Worm (Caenorhabditis elegans) whole organism, L2 larva: ENCODE measurements around the gene H40L08.3.

Experiments
- blmp-1 ChIP-seq: sonication (generic microtip); optimal IDR thresholded peaks from 2 replicates; lab custom pipeline; 2017; ENCODE audit warnings: missing genetic modification characterization, mild to moderate bottlenecking, missing compliant biosample characterization, antibody characterized with exemption, moderate library complexity; ENCODE audit not compliant: insufficient read depth
- lin-39 ChIP-seq: fragments of 150-350 bp; optimal IDR thresholded peaks from 2 replicates; lab custom pipeline; 2014; ENCODE audit warnings: missing biosample characterization, missing genetic modification reagents, missing genetic modification characterization
- nhr-12 ChIP-seq: fragments of 150-350 bp; optimal IDR thresholded peaks from 2 replicates; lab custom pipeline; 2014; ENCODE audit warnings: missing biosample characterization, missing genetic modification characterization
- nhr-237 ChIP-seq: fragments of 150-350 bp; optimal IDR thresholded peaks from 2 replicates; lab custom pipeline; 2014; ENCODE audit warnings: missing biosample characterization, missing genetic modification characterization
- nhr-77 ChIP-seq: fragments of 150-350 bp; optimal IDR thresholded peaks from 2 replicates; lab custom pipeline; 2014; ENCODE audit warnings: missing biosample characterization, missing genetic modification characterization
- unc-39 ChIP-seq: fragments of 150-350 bp; optimal IDR thresholded peaks from 2 replicates; lab custom pipeline; 2014; ENCODE audit warnings: missing biosample characterization, missing genetic modification characterization

DNA sequence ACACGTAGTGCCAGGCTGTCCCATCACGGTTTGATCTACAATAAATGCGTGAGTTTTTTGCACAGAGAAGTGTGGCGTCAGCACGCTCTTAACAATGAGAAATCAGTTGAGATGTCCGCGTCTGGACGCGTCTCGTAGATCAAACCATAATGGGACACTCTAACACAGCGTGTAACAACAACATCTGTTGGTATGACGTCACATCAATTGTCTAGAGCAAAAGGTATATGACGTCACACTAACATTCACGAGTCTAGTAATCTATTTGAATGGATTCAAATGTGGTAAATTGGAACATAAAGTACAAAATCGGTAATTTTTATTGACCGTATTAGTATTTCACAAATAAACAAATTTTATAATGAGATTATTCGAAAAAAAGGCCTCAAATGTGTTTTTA lies 39.9 kb upstream of the H40L08.3 start:
- no peak for TF ChIP-seq nhr-77
- no peak for TF ChIP-seq nhr-12 (tag; lab: Kevin White, UChicago)
- TF ChIP-seq blmp-1 (tag; lab: Kevin White, UChicago) = no peak
- no peak for TF ChIP-seq lin-39 (tag; lab: Kevin White, UChicago)
- TF ChIP-seq nhr-237 = no peak
- TF ChIP-seq unc-39 (tag; lab: Kevin White, UChicago) = no peak
